Fruit fly (Drosophila melanogaster) S2 (cell line): ENCODE data around the gene CG14191.
A peak's percentile ranks its signal among the peaks of the same experiment; 100 is the strongest.

ENCODE experiments used
- CG8478 ChIP-seq: fragments of >200 bp; optimal IDR thresholded peaks from 2 replicates; lab custom pipeline; 2018
- CTCF ChIP-seq, 2 experiments: fragments of >200 bp; optimal IDR thresholded peaks; 2 replicates each; lab custom pipeline; 2018

DNA sequence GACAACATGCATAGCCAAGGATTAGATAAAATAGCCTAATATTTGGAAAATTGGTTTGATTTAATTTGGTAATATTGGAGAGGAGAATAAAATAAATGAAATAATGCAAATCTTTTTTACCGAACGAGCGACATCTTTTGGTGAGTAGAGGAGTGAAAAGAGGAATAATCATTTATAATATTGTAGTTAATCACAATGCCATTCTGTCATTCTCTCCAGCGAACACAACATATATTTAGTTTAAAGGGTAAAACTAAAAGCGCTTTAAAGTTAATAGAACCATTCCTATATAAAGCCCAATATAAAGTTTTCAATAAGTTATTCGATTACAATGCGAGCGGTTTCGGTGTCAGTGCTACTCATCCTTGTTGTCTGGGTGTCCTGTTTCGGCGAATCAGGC is 31.3 kb upstream of the CG14191 start, which contains the start of gene Diedel3:
- TF ChIP-seq CG8478 (lab: Kevin White, UChicago), result no peak
- peak in 1 of 2 experiments; percentile 11 for TF ChIP-seq CTCF (optimal IDR thresholded peaks at IDR 0.05; lab: Kevin White, UChicago)
